Worm (Caenorhabditis elegans) whole organism, L1 larva: ENCODE measurements around the gene scly-1.

Experiments
- hlh-4 ChIP-seq: sonication (generic microtip); optimal IDR thresholded peaks from 2 replicates; lab custom pipeline; 2016; ENCODE audit warnings: mild to moderate bottlenecking, missing genetic modification characterization, missing compliant biosample characterization
- tbx-2 ChIP-seq: sonication (generic microtip); optimal IDR thresholded peaks from 2 replicates; lab custom pipeline; 2016; ENCODE audit warnings: missing genetic modification characterization, missing compliant biosample characterization
- ztf-11 ChIP-seq, 2 experiments: sonication (generic microtip); optimal IDR thresholded peaks; 2 replicates each; lab custom pipeline; 2016 to 2017; ENCODE audit warnings: missing genetic modification characterization in 2 of 2, missing biosample characterization in 1 of 2, missing compliant biosample characterization in 1 of 2

ce11 chrII:6245199-6245702 lies 35.7 kb downstream of the scly-1 start, which contains the start of gene blos-4:
- TF ChIP-seq tbx-2 (tag; lab: Kevin White, UChicago) (no peak), ztf-11 (tag; optimal IDR thresholded peaks at IDR 0.05; lab: Kevin White, UChicago) (no peak), hlh-4 (tag; lab: Kevin White, UChicago) (no peak)
